Worm (Caenorhabditis elegans) whole organism, L2 larva: Measurements from ENCODE around the gene F22B7.3.
A peak's percentile ranks its signal among the peaks of the same experiment; 100 is the strongest.

Experiments
- C34F6.9 ChIP-seq: fragments of 150-350 bp; optimal IDR thresholded peaks from 2 replicates; lab custom pipeline; 2014; ENCODE audit warnings: missing biosample characterization, missing genetic modification characterization
- F13H6.1 ChIP-seq: sonication (generic microtip); optimal IDR thresholded peaks from 2 replicates; lab custom pipeline; 2016; ENCODE audit warnings: missing genetic modification characterization, missing compliant biosample characterization
- Y55F3AM.14 ChIP-seq: fragments of 200-800 bp; sonication (Bioruptor generic); optimal IDR thresholded peaks from 2 replicates; lab custom pipeline; 2018; ENCODE audit warnings: mild to moderate bottlenecking, missing genetic modification characterization, missing compliant biosample characterization
- ZK546.5 ChIP-seq: sonication (generic microtip); optimal IDR thresholded peaks from 2 replicates; lab custom pipeline; 2017; ENCODE audit warnings: missing biosample characterization, missing genetic modification characterization
- aly-2 ChIP-seq: fragments of 150-350 bp; optimal IDR thresholded peaks from 2 replicates; lab custom pipeline; 2014; ENCODE audit warnings: missing biosample characterization, missing genetic modification characterization
- blmp-1 ChIP-seq: sonication (generic microtip); optimal IDR thresholded peaks from 2 replicates; lab custom pipeline; 2017; ENCODE audit warnings: missing genetic modification characterization, mild to moderate bottlenecking, missing compliant biosample characterization, antibody characterized with exemption, moderate library complexity; ENCODE audit not compliant: insufficient read depth
- ceh-16 ChIP-seq: fragments of 150-350 bp; optimal IDR thresholded peaks from 2 replicates; lab custom pipeline; 2014; ENCODE audit warnings: missing biosample characterization, missing genetic modification characterization
- ceh-82 ChIP-seq: fragments of 150-350 bp; optimal IDR thresholded peaks from 2 replicates; lab custom pipeline; 2014; ENCODE audit warnings: missing biosample characterization, missing genetic modification characterization
- crh-2 ChIP-seq: sonication (generic microtip); optimal IDR thresholded peaks from 2 replicates; lab custom pipeline; 2017; ENCODE audit warnings: missing biosample characterization, missing genetic modification characterization
- dmd-4 ChIP-seq: sonication (generic microtip); optimal IDR thresholded peaks from 2 replicates; lab custom pipeline; 2017; ENCODE audit warnings: missing biosample characterization, missing genetic modification characterization
- elt-3 ChIP-seq: sonication (generic microtip); optimal IDR thresholded peaks from 2 replicates; lab custom pipeline; 2017; ENCODE audit warnings: missing biosample characterization, missing genetic modification characterization
- fos-1 ChIP-seq: fragments of 150-350 bp; optimal IDR thresholded peaks from 2 replicates; lab custom pipeline; 2014; ENCODE audit warnings: missing biosample characterization, missing genetic modification characterization
- gmeb-1 ChIP-seq: fragments of 150-350 bp; optimal IDR thresholded peaks from 2 replicates; lab custom pipeline; 2014; ENCODE audit warnings: missing biosample characterization, missing genetic modification characterization
- lin-39 ChIP-seq: fragments of 150-350 bp; optimal IDR thresholded peaks from 2 replicates; lab custom pipeline; 2014; ENCODE audit warnings: missing biosample characterization, missing genetic modification reagents, missing genetic modification characterization
- lsy-2 ChIP-seq, 2 experiments: fragments of 150-350 bp in 1 of 2; sonication (generic microtip) in 1 of 2; optimal IDR thresholded peaks; 2 replicates each; lab custom pipeline; 2014 to 2017; ENCODE audit warnings: missing biosample characterization in 2 of 2, missing genetic modification characterization in 2 of 2
- mab-5 ChIP-seq: fragments of 150-350 bp; optimal IDR thresholded peaks from 2 replicates; lab custom pipeline; 2014; ENCODE audit warnings: missing biosample characterization, missing genetic modification characterization
- mbf-1 ChIP-seq: sonication (generic microtip); optimal IDR thresholded peaks from 2 replicates; lab custom pipeline; 2017; ENCODE audit warnings: missing biosample characterization, missing genetic modification characterization
- mdl-1 ChIP-seq, 2 experiments: fragments of 150-350 bp in 1 of 2; sonication (generic microtip) in 1 of 2; optimal IDR thresholded peaks; 2 replicates each; lab custom pipeline; 2017; ENCODE audit warnings: missing biosample characterization in 2 of 2, missing genetic modification characterization in 2 of 2
- nhr-10 ChIP-seq: sonication (generic microtip); optimal IDR thresholded peaks from 2 replicates; lab custom pipeline; 2017; ENCODE audit warnings: missing biosample characterization, missing genetic modification characterization
- nhr-11 ChIP-seq: fragments of 150-350 bp; optimal IDR thresholded peaks from 2 replicates; lab custom pipeline; 2014; ENCODE audit warnings: missing biosample characterization, missing genetic modification characterization
- nhr-12 ChIP-seq: fragments of 150-350 bp; optimal IDR thresholded peaks from 2 replicates; lab custom pipeline; 2014; ENCODE audit warnings: missing biosample characterization, missing genetic modification characterization
- nhr-129 ChIP-seq: fragments of 150-350 bp; optimal IDR thresholded peaks from 2 replicates; lab custom pipeline; 2014; ENCODE audit warnings: missing biosample characterization, missing genetic modification characterization
- nhr-23 ChIP-seq: fragments of 150-350 bp; optimal IDR thresholded peaks from 2 replicates; lab custom pipeline; 2014; ENCODE audit warnings: missing biosample characterization, missing genetic modification reagents, missing genetic modification characterization
- nhr-237 ChIP-seq: fragments of 150-350 bp; optimal IDR thresholded peaks from 2 replicates; lab custom pipeline; 2014; ENCODE audit warnings: missing biosample characterization, missing genetic modification characterization
- nhr-6 ChIP-seq: fragments of 150-350 bp; optimal IDR thresholded peaks from 2 replicates; lab custom pipeline; 2014; ENCODE audit warnings: missing biosample characterization, missing genetic modification characterization
- sem-4 ChIP-seq: fragments of 150-350 bp; optimal IDR thresholded peaks from 2 replicates; lab custom pipeline; 2014; ENCODE audit warnings: missing biosample characterization, missing genetic modification reagents, missing genetic modification characterization
- skn-1 ChIP-seq: sonication (generic microtip); optimal IDR thresholded peaks from 2 replicates; lab custom pipeline; 2017; ENCODE audit warnings: missing biosample characterization, missing genetic modification characterization
- sma-9 ChIP-seq, 2 experiments: fragments of 150-350 bp in 1 of 2; sonication (generic microtip) in 1 of 2; optimal IDR thresholded peaks; 2 replicates each; lab custom pipeline; 2014 to 2016; ENCODE audit warnings: missing genetic modification characterization in 2 of 2, mild to moderate bottlenecking in 1 of 2, missing biosample characterization in 1 of 2, missing compliant biosample characterization in 1 of 2, missing genetic modification reagents in 1 of 2, moderate library complexity in 1 of 2
- snpc-4 ChIP-seq: fragments of 150-350 bp; optimal IDR thresholded peaks from 2 replicates; lab custom pipeline; 2014; ENCODE audit warnings: missing biosample characterization, missing genetic modification characterization
- unc-55 ChIP-seq: fragments of 150-350 bp; sonication (generic microtip); optimal IDR thresholded peaks from 3 replicates; lab custom pipeline; 2014; ENCODE audit warnings: missing biosample characterization, missing genetic modification reagents, missing genetic modification characterization
- zag-1 ChIP-seq: fragments of 150-350 bp; optimal IDR thresholded peaks from 2 replicates; lab custom pipeline; 2014; ENCODE audit warnings: missing biosample characterization, missing genetic modification characterization
- ztf-1 ChIP-seq: fragments of 200-800 bp; sonication (Bioruptor generic); conservative IDR thresholded peaks from 2 replicates; pipeline ENCODE4 v1.3.6; 2022; ENCODE audit warnings: missing genetic modification characterization, missing compliant biosample characterization

Gene F22B7.3

ce11 chrIII:8605532-8605931 is 43.2 kb upstream of the F22B7.3 start, which contains the start of gene C06E1.1:
Gene C06E1.1 (plus strand): TSS chrIII:8605832.
- TF ChIP-seq zag-1 (tag; lab: Kevin White, UChicago): no peak
- no peak for TF ChIP-seq nhr-23

- TF ChIP-seq ceh-82 (no peak), nhr-23 (no peak), lin-39 (tag; lab: Kevin White, UChicago) (no peak), nhr-11 (no peak)
Observed at ce11 chrIII:8609683-8610082, 39.0 kb upstream of the F22B7.3 start, which contains the start of gene C06E1.9. Gene C06E1.9 (minus strand): TSS chrIII:8609783.

- TF ChIP-seq sem-4: no peak
Observed at ce11 chrIII:8611282-8611681, 37.4 kb upstream of the F22B7.3 start.

- no peak for TF ChIP-seq zag-1 (tag; lab: Kevin White, UChicago)
- no peak for TF ChIP-seq F13H6.1 (tag; lab: Kevin White, UChicago)
- TF ChIP-seq sem-4: no peak
- TF ChIP-seq blmp-1 (tag; lab: Kevin White, UChicago): no peak
- no peak for TF ChIP-seq dmd-4 (tag; lab: Kevin White, UChicago)
- TF ChIP-seq crh-2 (tag; lab: Kevin White, UChicago): no peak
- TF ChIP-seq nhr-12: no peak
- no peak for TF ChIP-seq ZK546.5
- TF ChIP-seq C34F6.9 (tag; lab: Kevin White, UChicago): no peak
- no peak for TF ChIP-seq gmeb-1 (tag; lab: Kevin White, UChicago)
- TF ChIP-seq fos-1 (tag; lab: Kevin White, UChicago): no peak
- TF ChIP-seq nhr-237: no peak
- no peak for TF ChIP-seq mbf-1 (tag; lab: Kevin White, UChicago)
- no peak for TF ChIP-seq nhr-129
- no peak for TF ChIP-seq ceh-16 (tag; lab: Kevin White, UChicago)
- no peak for TF ChIP-seq ztf-1
Observed at ce11 chrIII:8613573-8613972, 35.1 kb upstream of the F22B7.3 start.

- TF ChIP-seq lsy-2 (tag; optimal IDR thresholded peaks at IDR 0.05; lab: Kevin White, UChicago) (peak in 1 of 2 experiments; percentile 36), mbf-1 (tag; lab: Kevin White, UChicago) (no peak), C34F6.9 (tag; lab: Kevin White, UChicago) (peak; percentile 71), elt-3 (tag; lab: Kevin White, UChicago) (no peak), unc-55 (GFP tag; lab: Kevin White, UChicago) (peak; percentile 74), gmeb-1 (tag; lab: Kevin White, UChicago) (peak; percentile 91), sma-9 (GFP tag; optimal IDR thresholded peaks at IDR 0.05; lab: Kevin White, UChicago) (no peak), sma-9 (tag; optimal IDR thresholded peaks at IDR 0.05; lab: Kevin White, UChicago) (no peak), ztf-1 (no peak), nhr-6 (tag; lab: Kevin White, UChicago) (no peak), zag-1 (tag; lab: Kevin White, UChicago) (no peak), snpc-4 (no peak)
Observed at ce11 chrIII:8614490-8614889, 34.2 kb upstream of the F22B7.3 start, which contains the start of gene rha-2. Gene rha-2 (minus strand): TSS chrIII:8614569.

ce11 chrIII:8616587-8616986 is 32.1 kb upstream of the F22B7.3 start, which contains the start of gene C06E1.11:
Gene C06E1.11 (minus strand): TSS chrIII:8616687.
- TF ChIP-seq nhr-237: no peak
- TF ChIP-seq mdl-1 (tag; optimal IDR thresholded peaks at IDR 0.05; lab: Kevin White, UChicago): no peak
- TF ChIP-seq aly-2 (tag; lab: Kevin White, UChicago): no peak
- no peak for TF ChIP-seq mab-5 (tag; lab: Kevin White, UChicago)
- no peak for TF ChIP-seq nhr-10 (tag; lab: Kevin White, UChicago)
- TF ChIP-seq ceh-16 (tag; lab: Kevin White, UChicago): no peak
- TF ChIP-seq nhr-129: no peak
- no peak for TF ChIP-seq elt-3 (tag; lab: Kevin White, UChicago)
- TF ChIP-seq gmeb-1 (tag; lab: Kevin White, UChicago): no peak
- TF ChIP-seq Y55F3AM.14: no peak
- no peak for TF ChIP-seq lsy-2 (tag; optimal IDR thresholded peaks at IDR 0.05; lab: Kevin White, UChicago)
- TF ChIP-seq skn-1 (tag; lab: Kevin White, UChicago): no peak
- TF ChIP-seq dmd-4 (tag; lab: Kevin White, UChicago): no peak
- no peak for TF ChIP-seq nhr-11
- no peak for TF ChIP-seq nhr-12
- TF ChIP-seq ztf-1: no peak
- no peak for TF ChIP-seq sem-4
